Fruit fly (Drosophila melanogaster): ENCODE data around the gene Ugt301D1.

dm6 chr2L:18523003-18523402 is 13.6 kb downstream of the Ugt301D1 start:
- TF ChIP-seq pan (optimal IDR thresholded peaks at IDR 0.05) (no peak), psq (optimal IDR thresholded peaks at IDR 0.05) (no peak), usp (GFP tag; optimal IDR thresholded peaks at IDR 0.05) (no peak), Dll (optimal IDR thresholded peaks at IDR 0.05) (no peak), EcR (GFP tag; optimal IDR thresholded peaks at IDR 0.05) (no peak), CG8478 (optimal IDR thresholded peaks at IDR 0.05) (no peak)

Measured in whole organism.